Fruit fly (Drosophila melanogaster) whole organism, embryonic: ENCODE data around the gene CG8563.

ENCODE experiments used
- Ada2b ChIP-seq: fragments of 200-800 bp; sonication (Bioruptor generic); IDR thresholded peaks from 2 replicates; pipeline ENCODE4 v1.3.6; 2022; ENCODE audit warnings: missing biosample characterization, missing genetic modification characterization
- Aef1 ChIP-seq: fragments of 200-800 bp; sonication (Bioruptor generic); IDR thresholded peaks from 3 replicates; pipeline ENCODE4 v1.3.6; 2022; ENCODE audit warnings: missing biosample characterization, missing genetic modification characterization
- Awh ChIP-seq: fragments of 200-800 bp; sonication (Bioruptor generic); IDR thresholded peaks from 2 replicates; pipeline ENCODE4, ENCODE4 v1.3.6; 2022; ENCODE audit warnings: missing biosample characterization, missing genetic modification characterization
- BtbVII ChIP-seq: fragments of 200-800 bp; sonication (Bioruptor generic); optimal IDR thresholded peaks from 3 replicates; lab custom pipeline; 2017; ENCODE audit warnings: missing biosample characterization, mild to moderate bottlenecking, missing genetic modification characterization
- CG10431 ChIP-seq: fragments of 200-800 bp; sonication (Bioruptor generic); optimal IDR thresholded peaks from 3 replicates; lab custom pipeline; 2018; ENCODE audit warnings: missing biosample characterization, mild to moderate bottlenecking, missing genetic modification characterization
- CG12236 ChIP-seq: fragments of 200-800 bp; sonication (Bioruptor generic); optimal IDR thresholded peaks from 2 replicates; lab custom pipeline; 2016; ENCODE audit warnings: missing biosample characterization, missing genetic modification characterization
- CG12659 ChIP-seq: fragments of 200-800 bp; sonication (Bioruptor generic); optimal IDR thresholded peaks from 3 replicates; lab custom pipeline; 2017; ENCODE audit warnings: mild to moderate bottlenecking, missing biosample characterization, missing genetic modification reagents, missing genetic modification characterization
- CG14667 ChIP-seq: fragments of 200-800 bp; sonication (Bioruptor generic); IDR thresholded peaks from 2 replicates; pipeline ENCODE4 v1.3.6; 2022; ENCODE audit warnings: missing biosample characterization, missing genetic modification characterization
- CG14965 ChIP-seq: fragments of 200-800 bp; sonication (Bioruptor generic); optimal IDR thresholded peaks from 2 replicates; lab custom pipeline; 2016; ENCODE audit warnings: missing biosample characterization, missing genetic modification characterization, borderline replicate concordance
- CG1647 ChIP-seq: fragments of 200-800 bp; sonication (Bioruptor generic); optimal IDR thresholded peaks from 3 replicates; lab custom pipeline; 2016; ENCODE audit warnings: missing biosample characterization, missing genetic modification characterization
- CG2129 ChIP-seq: fragments of 200-800 bp; sonication (Bioruptor generic); IDR thresholded peaks from 2 replicates; pipeline ENCODE4 v1.3.6; 2022; ENCODE audit warnings: missing biosample characterization, missing genetic modification characterization; ENCODE audit not compliant: partially characterized antibody
- CG30020 ChIP-seq: fragments of 200-800 bp; optimal IDR thresholded peaks from 2 replicates; lab custom pipeline; 2019; ENCODE audit warnings: missing biosample characterization, mild to moderate bottlenecking, missing genetic modification characterization, moderate library complexity
- CG30431 ChIP-seq: fragments of 200-800 bp; sonication (Bioruptor generic); optimal IDR thresholded peaks from 2 replicates; lab custom pipeline; 2017; ENCODE audit warnings: missing biosample characterization, missing genetic modification characterization
- CG33213 ChIP-seq: fragments of 200-800 bp; sonication (Bioruptor generic); optimal IDR thresholded peaks from 3 replicates; lab custom pipeline; 2016; ENCODE audit warnings: missing biosample characterization, missing genetic modification characterization
- CG3847 ChIP-seq: fragments of 200-800 bp; sonication (Bioruptor generic); IDR thresholded peaks from 2 replicates; pipeline ENCODE4 v1.3.6; 2022; ENCODE audit warnings: missing biosample characterization, missing genetic modification characterization
- CG42726 ChIP-seq: fragments of 200-800 bp; sonication (Bioruptor generic); IDR thresholded peaks from 2 replicates; pipeline ENCODE4 v1.3.6; 2022; ENCODE audit warnings: missing biosample characterization, missing genetic modification characterization; ENCODE audit not compliant: partially characterized antibody
- CG4328 ChIP-seq: fragments of 200-800 bp; sonication (Bioruptor generic); optimal IDR thresholded peaks from 3 replicates; lab custom pipeline; 2017; ENCODE audit warnings: missing biosample characterization, missing genetic modification reagents, missing genetic modification characterization
- CG6254 ChIP-seq: fragments of 200-800 bp; sonication (Bioruptor generic); optimal IDR thresholded peaks from 3 replicates; lab custom pipeline; 2017; ENCODE audit warnings: mild to moderate bottlenecking, missing biosample characterization, missing genetic modification reagents, missing genetic modification characterization
- CG7372 ChIP-seq: fragments of 200-800 bp; sonication (Bioruptor generic); IDR thresholded peaks from 2 replicates; pipeline ENCODE4 v1.3.6; 2022; ENCODE audit warnings: missing biosample characterization, missing genetic modification characterization
- CG8281 ChIP-seq: fragments of 200-800 bp; sonication (Bioruptor generic); optimal IDR thresholded peaks from 2 replicates; lab custom pipeline; 2018; ENCODE audit warnings: missing biosample characterization, mild to moderate bottlenecking, missing genetic modification characterization, moderate library complexity
- CG8388 ChIP-seq: fragments of 200-800 bp; sonication (Bioruptor generic); optimal IDR thresholded peaks from 2 replicates; lab custom pipeline; 2019; ENCODE audit warnings: missing biosample characterization, mild to moderate bottlenecking, missing genetic modification characterization, moderate library complexity
- CG9609 ChIP-seq: fragments of 200-800 bp; sonication (Bioruptor generic); optimal IDR thresholded peaks from 3 replicates; lab custom pipeline; 2016; ENCODE audit warnings: missing biosample characterization, missing genetic modification characterization
- Eip74EF ChIP-seq, 2 experiments: fragments of 200-800 bp in 1 of 2; fragments of >200 bp in 1 of 2; sonication (Bioruptor generic) in 1 of 2; optimal IDR thresholded peaks; 2 replicates each; lab custom pipeline; 2017 to 2019; ENCODE audit warnings: missing biosample characterization in 2 of 2, missing genetic modification characterization in 2 of 2, mild to moderate bottlenecking in 1 of 2, moderate library complexity in 1 of 2
- HmgZ ChIP-seq: fragments of 200-800 bp; sonication (Bioruptor generic); optimal IDR thresholded peaks from 2 replicates; lab custom pipeline; 2018; ENCODE audit warnings: missing biosample characterization, mild to moderate bottlenecking, missing genetic modification characterization
- Lim3 ChIP-seq: fragments of 200-800 bp; sonication (Bioruptor generic); IDR thresholded peaks from 2 replicates; pipeline ENCODE4 v1.3.6; 2022; ENCODE audit warnings: missing biosample characterization, missing genetic modification characterization
- NC2β ChIP-seq: fragments of 200-800 bp; sonication (Bioruptor generic); optimal IDR thresholded peaks from 2 replicates; lab custom pipeline; 2016; ENCODE audit warnings: missing biosample characterization, missing genetic modification characterization
- Ptx1 ChIP-seq: fragments of 200-800 bp; sonication (Bioruptor generic); IDR thresholded peaks from 2 replicates; pipeline ENCODE4 v1.3.6; 2022; ENCODE audit warnings: missing biosample characterization, missing genetic modification characterization
- Xrp1 ChIP-seq: fragments of 200-800 bp; sonication (Bioruptor generic); IDR thresholded peaks from 2 replicates; pipeline ENCODE4 v1.3.6; 2022; ENCODE audit warnings: missing biosample characterization, missing genetic modification characterization
- ac ChIP-seq: fragments of 200-800 bp; sonication (Bioruptor generic); optimal IDR thresholded peaks from 3 replicates; lab custom pipeline; 2017; ENCODE audit warnings: missing biosample characterization, mild to moderate bottlenecking, missing genetic modification characterization
- ase ChIP-seq: fragments of 200-800 bp; sonication (Bioruptor generic); IDR thresholded peaks from 3 replicates; pipeline ENCODE4 v1.3.6; 2022; ENCODE audit warnings: missing biosample characterization, missing genetic modification characterization
- bbx ChIP-seq: fragments of 200-800 bp; sonication (Bioruptor generic); IDR thresholded peaks from 2 replicates; pipeline ENCODE4 v1.3.6; 2022; ENCODE audit warnings: missing biosample characterization, missing genetic modification characterization; ENCODE audit not compliant: partially characterized antibody
- bigmax ChIP-seq: fragments of 200-800 bp; sonication (Bioruptor generic); optimal IDR thresholded peaks from 2 replicates; lab custom pipeline; 2018; ENCODE audit warnings: missing biosample characterization, mild to moderate bottlenecking, missing genetic modification characterization
- dati ChIP-seq: fragments of 200-800 bp; sonication (Bioruptor generic); IDR thresholded peaks from 2 replicates; pipeline ENCODE4 v1.3.6; 2022; ENCODE audit warnings: missing biosample characterization, missing genetic modification characterization
- dm ChIP-seq: fragments of 200-800 bp; sonication (Bioruptor generic); optimal IDR thresholded peaks from 3 replicates; lab custom pipeline; 2016; ENCODE audit warnings: missing biosample characterization, missing genetic modification characterization
- fru ChIP-seq: fragments of >200 bp; optimal IDR thresholded peaks from 2 replicates; lab custom pipeline; 2017
- gt ChIP-seq: fragments of 200-800 bp; sonication (Bioruptor generic); IDR thresholded peaks from 2 replicates; pipeline ENCODE4 v1.3.6; 2022; ENCODE audit warnings: missing biosample characterization, missing genetic modification characterization
- jigr1 ChIP-seq: fragments of 200-800 bp; sonication (Bioruptor generic); IDR thresholded peaks from 3 replicates; pipeline ENCODE4 v1.3.6; 2022; ENCODE audit warnings: missing biosample characterization, missing genetic modification characterization
- kni ChIP-seq: fragments of 200-800 bp; sonication (Bioruptor generic); optimal IDR thresholded peaks from 3 replicates; lab custom pipeline; 2017; ENCODE audit warnings: mild to moderate bottlenecking, missing biosample characterization, missing genetic modification reagents, missing genetic modification characterization
- mam ChIP-seq: fragments of 200-800 bp; sonication (Bioruptor generic); optimal IDR thresholded peaks from 3 replicates; lab custom pipeline; 2016; ENCODE audit warnings: missing biosample characterization, missing genetic modification characterization
- odd ChIP-seq: fragments of 200-800 bp; sonication (Bioruptor generic); optimal IDR thresholded peaks from 2 replicates; lab custom pipeline; 2017; ENCODE audit warnings: missing biosample characterization, mild to moderate bottlenecking, missing genetic modification characterization
- onecut ChIP-seq: fragments of 200-800 bp; sonication (Bioruptor generic); IDR thresholded peaks from 2 replicates; pipeline ENCODE4 v1.3.6; 2022; ENCODE audit warnings: missing biosample characterization, missing genetic modification characterization
- p53 ChIP-seq: fragments of 200-800 bp; sonication (Bioruptor generic); optimal IDR thresholded peaks from 2 replicates; lab custom pipeline; 2016; ENCODE audit warnings: missing biosample characterization, missing genetic modification characterization
- ranshi ChIP-seq: fragments of 200-800 bp; sonication (Bioruptor generic); IDR thresholded peaks from 2 replicates; pipeline ENCODE4 v1.3.6; 2022; ENCODE audit warnings: missing biosample characterization, missing genetic modification characterization
- salm ChIP-seq: fragments of 200-800 bp; sonication (Bioruptor generic); optimal IDR thresholded peaks from 2 replicates; lab custom pipeline; 2018; ENCODE audit warnings: missing biosample characterization, mild to moderate bottlenecking, missing genetic modification characterization
- sd ChIP-seq: fragments of 200-800 bp; sonication (Bioruptor generic); optimal IDR thresholded peaks from 3 replicates; lab custom pipeline; 2018; ENCODE audit warnings: missing biosample characterization, mild to moderate bottlenecking, missing genetic modification characterization, moderate library complexity
- sisA ChIP-seq: fragments of 200-800 bp; sonication (Bioruptor generic); IDR thresholded peaks from 2 replicates; pipeline ENCODE4 v1.3.6; 2022; ENCODE audit warnings: missing biosample characterization, missing genetic modification characterization
- slou ChIP-seq: fragments of 200-800 bp; sonication (Bioruptor generic); optimal IDR thresholded peaks from 3 replicates; lab custom pipeline; 2016; ENCODE audit warnings: missing biosample characterization, missing genetic modification characterization
- ttk ChIP-seq: fragments of 200-800 bp; sonication (Bioruptor generic); IDR thresholded peaks from 2 replicates; pipeline ENCODE4 v2.1.2; 2022; ENCODE audit warnings: missing biosample characterization, missing genetic modification characterization
- wor ChIP-seq: fragments of 200-800 bp; sonication (Bioruptor generic); IDR thresholded peaks from 2 replicates; pipeline ENCODE4 v1.3.6; 2022; ENCODE audit warnings: missing biosample characterization, missing genetic modification characterization
- yki ChIP-seq: fragments of >200 bp; optimal IDR thresholded peaks from 3 replicates; lab custom pipeline; 2018
- zen ChIP-seq: fragments of 200-800 bp; sonication (Bioruptor generic); optimal IDR thresholded peaks from 3 replicates; lab custom pipeline; 2018; ENCODE audit warnings: missing biosample characterization, mild to moderate bottlenecking, missing genetic modification characterization, moderate library complexity
- zfh2 ChIP-seq: fragments of 200-800 bp; sonication (Bioruptor generic); optimal IDR thresholded peaks from 2 replicates; lab custom pipeline; 2016; ENCODE audit warnings: missing biosample characterization, missing genetic modification characterization

CG8563 gene

dm6 chr3L:7370231-7370882 is 20.2 kb upstream of the CG8563 start (continued):
- TF ChIP-seq CG30431 (no peak), ranshi (GFP tag; lab: Robert Waterston, UW) (no peak), Ada2b (no peak), mam (GFP tag; lab: Kevin White, UChicago) (no peak), CG9609 (no peak), CG14965 (GFP tag; lab: Kevin White, UChicago) (no peak), sisA (GFP tag; lab: Robert Waterston, UW) (no peak), CG7372 (GFP tag; lab: Robert Waterston, UW) (no peak), CG12659 (GFP tag; lab: Kevin White, UChicago) (peak; percentile 37), CG1647 (no peak), ase (GFP tag; lab: Robert Waterston, UW) (no peak), CG2129 (GFP tag; lab: Robert Waterston, UW) (no peak), Aef1 (GFP tag; lab: Robert Waterston, UW) (no peak), Lim3 (no peak), salm (tag; lab: Kevin White, UChicago) (no peak), dm (GFP tag; lab: Kevin White, UChicago) (peak; percentile 81), CG3847 (GFP tag; lab: Robert Waterston, UW) (no peak), CG12236 (GFP tag; lab: Kevin White, UChicago) (no peak), CG6254 (GFP tag; lab: Kevin White, UChicago) (no peak), bigmax (GFP tag; lab: Kevin White, UChicago) (no peak), HmgZ (tag; lab: Kevin White, UChicago) (no peak), CG10431 (GFP tag; lab: Kevin White, UChicago) (no peak), Xrp1 (GFP tag; lab: Robert Waterston, UW) (no peak), zfh2 (GFP tag; lab: Kevin White, UChicago) (no peak), sd (tag; lab: Kevin White, UChicago) (peak; percentile 99), yki (lab: Kevin White, UChicago) (no peak), CG30020 (tag; lab: Kevin White, UChicago) (no peak), CG14667 (GFP tag; lab: Robert Waterston, UW) (no peak), Awh (no peak), CG8281 (tag; lab: Kevin White, UChicago) (no peak), CG4328 (GFP tag; lab: Kevin White, UChicago) (no peak), CG42726 (GFP tag; lab: Robert Waterston, UW) (no peak), jigr1 (GFP tag; lab: Robert Waterston, UW) (no peak), bbx (GFP tag; lab: Robert Waterston, UW) (no peak; the same call in 1 of the 2 replicates), Eip74EF (GFP tag; optimal IDR thresholded peaks at IDR 0.05; lab: Kevin White, UChicago) (no peak), onecut (GFP tag; lab: Robert Waterston, UW) (no peak), NC2β (GFP tag; lab: Kevin White, UChicago) (no peak), dati (GFP tag; lab: Robert Waterston, UW) (no peak), CG8388 (no peak), fru (lab: Kevin White, UChicago) (no peak), slou (GFP tag; lab: Kevin White, UChicago) (no peak), ttk (GFP tag; lab: Robert Waterston, UW) (no peak), gt (no peak), kni (peak; percentile 44), wor (GFP tag; lab: Robert Waterston, UW) (no peak), p53 (GFP tag; lab: Kevin White, UChicago) (no peak), odd (no peak), zen (tag; lab: Kevin White, UChicago) (no peak), ac (GFP tag; lab: Kevin White, UChicago) (peak; percentile 68), BtbVII (GFP tag; lab: Kevin White, UChicago) (no peak), Ptx1 (GFP tag; lab: Robert Waterston, UW) (no peak), CG33213 (no peak)
